Worm (Caenorhabditis elegans) whole organism, young adult: ENCODE results near the gene haao-1.
A peak's percentile ranks its signal among the peaks of the same experiment; 100 is the strongest.

Source experiments
- B0019.2 ChIP-seq: fragments of 200-800 bp; sonication (Bioruptor generic); conservative IDR thresholded peaks from 2 replicates; pipeline ENCODE4 v1.3.6; 2022; ENCODE audit warnings: missing genetic modification reagents, missing genetic modification characterization, missing compliant biosample characterization
- B0336.3 ChIP-seq: fragments of 200-800 bp; sonication (Bioruptor generic); IDR thresholded peaks from 2 replicates; pipeline ENCODE4 v1.3.6; 2022; ENCODE audit warnings: missing genetic modification characterization, missing compliant biosample characterization
- F10E7.11 ChIP-seq: sonication (generic microtip); optimal IDR thresholded peaks from 2 replicates; lab custom pipeline; 2017; ENCODE audit warnings: mild to moderate bottlenecking, missing genetic modification characterization, moderate library complexity, missing compliant biosample characterization
- F33H1.4 ChIP-seq: fragments of 200-800 bp; sonication (Bioruptor generic); IDR thresholded peaks from 2 replicates; pipeline ENCODE4 v1.3.6; 2022; ENCODE audit warnings: missing genetic modification reagents, missing genetic modification characterization, missing compliant biosample characterization
- F57A8.1 ChIP-seq: fragments of 200-800 bp; sonication (Bioruptor generic); optimal IDR thresholded peaks from 2 replicates; lab custom pipeline; 2018; ENCODE audit warnings: mild to moderate bottlenecking, missing genetic modification characterization, moderate library complexity, missing compliant biosample characterization
- F57C9.4 ChIP-seq: sonication (generic microtip); optimal IDR thresholded peaks from 2 replicates; lab custom pipeline; 2017; ENCODE audit warnings: mild to moderate bottlenecking, missing genetic modification characterization, missing compliant biosample characterization
- K12H6.12 ChIP-seq: fragments of 200-800 bp; sonication (Bioruptor generic); optimal IDR thresholded peaks from 2 replicates; lab custom pipeline; 2018; ENCODE audit warnings: mild to moderate bottlenecking, missing genetic modification characterization, missing compliant biosample characterization
- T26A5.8 ChIP-seq: sonication (generic microtip); optimal IDR thresholded peaks from 2 replicates; lab custom pipeline; 2016; ENCODE audit warnings: missing genetic modification characterization, missing compliant biosample characterization
- Y53G8AR.9 ChIP-seq: fragments of 200-800 bp; sonication (Bioruptor generic); conservative IDR thresholded peaks from 2 replicates; pipeline ENCODE4 v1.3.6; 2022; ENCODE audit warnings: missing genetic modification reagents, missing genetic modification characterization, missing compliant biosample characterization
- Y56A3A.18 ChIP-seq: fragments of 200-800 bp; sonication (Bioruptor generic); IDR thresholded peaks from 2 replicates; pipeline ENCODE4 v1.3.6; 2022; ENCODE audit warnings: missing genetic modification reagents, missing genetic modification characterization, missing compliant biosample characterization
- ZK185.1 ChIP-seq: sonication (generic microtip); optimal IDR thresholded peaks from 2 replicates; lab custom pipeline; 2016; ENCODE audit warnings: mild to moderate bottlenecking, missing genetic modification characterization, missing compliant biosample characterization; ENCODE audit not compliant: poor library complexity, severe bottlenecking
- akir-1 ChIP-seq: fragments of 200-800 bp; sonication (Bioruptor generic); optimal IDR thresholded peaks from 2 replicates; lab custom pipeline; 2018; ENCODE audit warnings: mild to moderate bottlenecking, missing genetic modification characterization, moderate library complexity, missing compliant biosample characterization
- ama-1 ChIP-seq, 3 experiments: fragments of 150-350 bp in 1 of 3; sonication (generic microtip) in 2 of 3; optimal IDR thresholded peaks; 2 replicates each; lab custom pipeline; 2014 to 2018; ENCODE audit warnings: missing biosample characterization in 2 of 3, missing genetic modification characterization in 2 of 3, missing genetic modification reagents in 2 of 3
- aptf-2 ChIP-seq: fragments of 200-800 bp; sonication (Bioruptor generic); conservative IDR thresholded peaks from 2 replicates; pipeline ENCODE4 v1.3.6; 2022; ENCODE audit warnings: missing genetic modification reagents, missing genetic modification characterization, missing compliant biosample characterization
- athp-1 ChIP-seq: sonication (generic microtip); optimal IDR thresholded peaks from 2 replicates; lab custom pipeline; 2017; ENCODE audit warnings: mild to moderate bottlenecking, missing genetic modification characterization, missing compliant biosample characterization
- attf-3 ChIP-seq: fragments of 200-800 bp; sonication (Bioruptor generic); conservative IDR thresholded peaks from 2 replicates; pipeline ENCODE4 v1.3.6; 2022; ENCODE audit warnings: missing genetic modification reagents, missing genetic modification characterization, missing compliant biosample characterization
- attf-5 ChIP-seq: fragments of 200-800 bp; sonication (Bioruptor generic); optimal IDR thresholded peaks from 2 replicates; lab custom pipeline; 2018; ENCODE audit warnings: mild to moderate bottlenecking, missing genetic modification characterization, missing compliant biosample characterization
- attf-6 ChIP-seq: fragments of 200-800 bp; sonication (Bioruptor generic); IDR thresholded peaks from 2 replicates; pipeline ENCODE4 v1.3.6; 2022; ENCODE audit warnings: missing genetic modification reagents, missing genetic modification characterization, missing compliant biosample characterization
- bed-1 ChIP-seq: fragments of 200-800 bp; sonication (Bioruptor generic); IDR thresholded peaks from 2 replicates; pipeline ENCODE4 v1.3.6; 2022; ENCODE audit warnings: missing genetic modification reagents, missing genetic modification characterization, missing compliant biosample characterization
- bed-2 ChIP-seq: fragments of 200-800 bp; sonication (Bioruptor generic); IDR thresholded peaks from 2 replicates; pipeline ENCODE4 v1.3.6; 2022; ENCODE audit warnings: missing genetic modification reagents, missing genetic modification characterization, missing compliant biosample characterization
- ccch-3 ChIP-seq: fragments of 200-800 bp; sonication (Bioruptor generic); optimal IDR thresholded peaks from 2 replicates; lab custom pipeline; 2018; ENCODE audit warnings: mild to moderate bottlenecking, missing genetic modification characterization, missing compliant biosample characterization
- cebp-1 ChIP-seq, 2 experiments: fragments of 200-800 bp in 1 of 2; sonication (Bioruptor generic) in 1 of 2; sonication (generic microtip) in 1 of 2; IDR thresholded peaks in 1 of 2; optimal IDR thresholded peaks in 1 of 2; 2 replicates each; pipeline versions ENCODE4 v1.3.6 to Lab custom; 2017 to 2022; ENCODE audit warnings: missing compliant biosample characterization in 2 of 2, missing genetic modification characterization in 2 of 2, mild to moderate bottlenecking in 1 of 2, missing genetic modification reagents in 1 of 2, moderate library complexity in 1 of 2
- ceh-100 ChIP-seq: fragments of 200-800 bp; sonication (Bioruptor generic); IDR thresholded peaks from 2 replicates; pipeline ENCODE4 v1.3.6; 2022; ENCODE audit warnings: missing genetic modification reagents, missing genetic modification characterization, missing compliant biosample characterization
- ceh-79 ChIP-seq: sonication (generic microtip); optimal IDR thresholded peaks from 2 replicates; lab custom pipeline; 2017; ENCODE audit warnings: mild to moderate bottlenecking, missing genetic modification characterization, missing compliant biosample characterization
- egl-44 ChIP-seq: fragments of 200-800 bp; sonication (Bioruptor generic); IDR thresholded peaks from 2 replicates; pipeline ENCODE4 v1.3.6; 2022; ENCODE audit warnings: missing genetic modification reagents, missing genetic modification characterization, missing compliant biosample characterization
- egrh-3 ChIP-seq: fragments of 200-800 bp; sonication (Bioruptor generic); IDR thresholded peaks from 2 replicates; pipeline ENCODE4 v1.3.6; 2022; ENCODE audit warnings: missing genetic modification reagents, missing genetic modification characterization, missing compliant biosample characterization
- ekl-4 ChIP-seq: fragments of 200-800 bp; sonication (Bioruptor generic); IDR thresholded peaks from 2 replicates; pipeline ENCODE4 v1.3.6; 2022; ENCODE audit warnings: missing genetic modification reagents, missing genetic modification characterization, missing compliant biosample characterization
- fkh-3 ChIP-seq: sonication (generic microtip); optimal IDR thresholded peaks from 2 replicates; lab custom pipeline; 2016; ENCODE audit warnings: mild to moderate bottlenecking, missing genetic modification characterization, missing compliant biosample characterization
- hlh-12 ChIP-seq: sonication (generic microtip); optimal IDR thresholded peaks from 2 replicates; lab custom pipeline; 2016; ENCODE audit warnings: missing genetic modification characterization, missing compliant biosample characterization
- hmg-20 ChIP-seq: fragments of 200-800 bp; sonication (Bioruptor generic); IDR thresholded peaks from 2 replicates; pipeline ENCODE4 v1.3.6; 2022; ENCODE audit warnings: missing genetic modification reagents, missing genetic modification characterization, missing compliant biosample characterization
- hsf-1 ChIP-seq: fragments of 200-800 bp; sonication (Bioruptor generic); IDR thresholded peaks from 2 replicates; pipeline ENCODE4 v1.3.6; 2022; ENCODE audit warnings: missing genetic modification reagents, missing genetic modification characterization, missing compliant biosample characterization
- lag-1 ChIP-seq: fragments of 200-800 bp; sonication (Bioruptor generic); IDR thresholded peaks from 2 replicates; pipeline ENCODE4 v1.3.6; 2022; ENCODE audit warnings: missing genetic modification reagents, missing genetic modification characterization, missing compliant biosample characterization
- let-607 ChIP-seq, 2 experiments: fragments of 200-800 bp in 1 of 2; sonication (Bioruptor generic) in 1 of 2; sonication (generic microtip) in 1 of 2; optimal IDR thresholded peaks; 2 replicates each; lab custom pipeline; 2016 to 2018; ENCODE audit warnings: mild to moderate bottlenecking in 2 of 2, missing compliant biosample characterization in 2 of 2, missing genetic modification characterization in 2 of 2, moderate library complexity in 2 of 2, missing genotype in 1 of 2
- lin-26 ChIP-seq: fragments of 200-800 bp; sonication (Bioruptor generic); IDR thresholded peaks from 2 replicates; pipeline ENCODE4 v1.3.6; 2022; ENCODE audit warnings: missing genetic modification reagents, missing genetic modification characterization, missing compliant biosample characterization
- lin-40 ChIP-seq: sonication (generic microtip); optimal IDR thresholded peaks from 2 replicates; lab custom pipeline; 2016; ENCODE audit warnings: missing genetic modification characterization, mild to moderate bottlenecking, missing compliant biosample characterization, missing genotype, missing genetic modification reagents
- lir-1 ChIP-seq: fragments of 200-800 bp; sonication (Bioruptor generic); conservative IDR thresholded peaks from 2 replicates; pipeline ENCODE4 v1.3.6; 2022; ENCODE audit warnings: missing genetic modification reagents, missing genetic modification characterization, missing compliant biosample characterization
- nfya-1 ChIP-seq: sonication (generic microtip); optimal IDR thresholded peaks from 2 replicates; lab custom pipeline; 2017; ENCODE audit warnings: antibody characterized with exemption, missing compliant biosample characterization, missing genetic modification characterization, borderline replicate concordance; ENCODE audit not compliant: insufficient read depth
- nhr-179 ChIP-seq: sonication (generic microtip); optimal IDR thresholded peaks from 2 replicates; lab custom pipeline; 2016; ENCODE audit warnings: mild to moderate bottlenecking, missing genetic modification characterization, missing compliant biosample characterization
- pha-4 ChIP-seq: fragments of 150-350 bp; sonication (generic microtip); optimal IDR thresholded peaks from 2 replicates; lab custom pipeline; 2014; ENCODE audit warnings: missing biosample characterization, missing genetic modification reagents, missing genetic modification characterization
- rcor-1 ChIP-seq: fragments of 200-800 bp; sonication (Bioruptor generic); IDR thresholded peaks from 2 replicates; pipeline ENCODE4 v1.3.6; 2022; ENCODE audit warnings: missing genetic modification reagents, missing genetic modification characterization, missing compliant biosample characterization
- rec-8 ChIP-seq, 2 experiments: sonication (generic microtip); optimal IDR thresholded peaks; 2 replicates each; lab custom pipeline; 2016; ENCODE audit warnings: mild to moderate bottlenecking in 2 of 2, missing genetic modification characterization in 2 of 2, missing genetic modification reagents in 2 of 2, missing genotype in 2 of 2, missing biosample characterization in 1 of 2, missing compliant biosample characterization in 1 of 2, moderate library complexity in 1 of 2
- sea-2 ChIP-seq: fragments of 200-800 bp; sonication (Bioruptor generic); IDR thresholded peaks from 2 replicates; pipeline ENCODE4 v1.3.6; 2022; ENCODE audit warnings: missing genetic modification characterization, missing compliant biosample characterization
- snpc-1.1 ChIP-seq: sonication (generic microtip); optimal IDR thresholded peaks from 2 replicates; lab custom pipeline; 2017; ENCODE audit warnings: missing genetic modification characterization, mild to moderate bottlenecking, missing compliant biosample characterization, antibody characterized with exemption, moderate library complexity, missing genotype, missing genetic modification reagents; ENCODE audit not compliant: insufficient read depth
- sptf-2 ChIP-seq: fragments of 200-800 bp; sonication (Bioruptor generic); optimal IDR thresholded peaks from 2 replicates; lab custom pipeline; 2018; ENCODE audit warnings: mild to moderate bottlenecking, missing genetic modification characterization, missing compliant biosample characterization
- unc-62 ChIP-seq: fragments of 150-350 bp; optimal IDR thresholded peaks from 2 replicates; lab custom pipeline; 2014; ENCODE audit warnings: missing biosample characterization, missing genetic modification reagents, missing genetic modification characterization
- zfh-2 ChIP-seq: fragments of 200-800 bp; sonication (Bioruptor generic); conservative IDR thresholded peaks from 2 replicates; pipeline ENCODE4 v1.3.6; 2022; ENCODE audit warnings: missing genetic modification reagents, missing genetic modification characterization, missing compliant biosample characterization
- ztf-26 ChIP-seq: sonication (generic microtip); optimal IDR thresholded peaks from 2 replicates; lab custom pipeline; 2017; ENCODE audit warnings: missing genetic modification characterization, missing compliant biosample characterization
- ztf-3 ChIP-seq: fragments of 200-800 bp; sonication (Bioruptor generic); optimal IDR thresholded peaks from 2 replicates; lab custom pipeline; 2018; ENCODE audit warnings: mild to moderate bottlenecking, missing genetic modification characterization, missing compliant biosample characterization

haao-1 gene

DNA sequence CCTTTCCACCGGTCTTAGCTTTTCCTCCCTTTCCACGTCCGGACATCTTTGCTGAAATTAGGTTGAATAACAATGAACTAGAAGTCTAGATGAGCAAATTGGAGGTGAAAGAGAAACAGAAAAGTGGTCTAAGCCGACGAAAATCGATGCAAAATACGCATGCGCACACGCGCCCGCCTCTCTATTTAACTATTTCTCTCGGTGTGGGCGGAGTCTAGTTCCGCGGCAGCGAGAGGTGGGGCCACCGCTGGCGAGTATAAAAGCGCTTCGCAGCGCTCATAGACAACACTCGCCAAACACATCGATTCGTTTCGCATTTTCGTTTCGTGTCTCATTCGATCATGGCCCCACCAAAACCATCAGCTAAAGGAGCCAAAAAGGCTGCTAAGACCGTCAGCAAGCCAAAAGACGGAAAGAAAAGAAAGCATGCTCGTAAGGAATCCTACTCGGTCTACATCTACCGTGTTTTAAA, 40.6 kb downstream of the haao-1 start, which contains the start of the genes his-35 and his-41:
his-35 (minus strand) TSS at position 51 of the 472 bp plus-strand sequence.
his-41 (plus strand) TSS at position 299 of the 472 bp plus-strand sequence.
- TF ChIP-seq B0019.2 (GFP tag; lab: Robert Waterston, UW) = no peak
- TF ChIP-seq F57C9.4 (tag; lab: Kevin White, UChicago) = no peak
- TF ChIP-seq zfh-2 (GFP tag; lab: Robert Waterston, UW) = peak; percentile 75
- peak; percentile 22 for TF ChIP-seq ZK185.1
- no peak for TF ChIP-seq Y53G8AR.9 (GFP tag; lab: Robert Waterston, UW)
- no peak for TF ChIP-seq fkh-3 (tag; lab: Kevin White, UChicago)
- TF ChIP-seq lin-40 (tag; lab: Kevin White, UChicago) = peak; percentile 63
- peak; percentile 24; the same call in 1 of the 2 replicates for TF ChIP-seq egl-44
- TF ChIP-seq akir-1 (GFP tag; lab: Kevin White, UChicago) = no peak
- no peak for TF ChIP-seq hlh-12 (tag; lab: Kevin White, UChicago)
- TF ChIP-seq sea-2 (GFP tag; lab: Robert Waterston, UW) = no peak
- no peak for TF ChIP-seq Y56A3A.18 (GFP tag; lab: Robert Waterston, UW)
- no peak for TF ChIP-seq unc-62 (GFP tag; lab: Kevin White, UChicago)
- TF ChIP-seq attf-3 (GFP tag; lab: Robert Waterston, UW) = no peak
- TF ChIP-seq rcor-1 (GFP tag; lab: Robert Waterston, UW) = no peak
- TF ChIP-seq lin-26 = no peak
- TF ChIP-seq nhr-179 (tag; lab: Kevin White, UChicago) = no peak
- no peak for TF ChIP-seq ceh-100 (GFP tag; lab: Robert Waterston, UW)
- peak; percentile 10 for TF ChIP-seq ztf-26 (tag; lab: Kevin White, UChicago)
- no peak for TF ChIP-seq attf-6 (GFP tag; lab: Robert Waterston, UW)
- peak; percentile 85 for TF ChIP-seq ama-1 (optimal IDR thresholded peaks at IDR 0.05; lab: Kevin White, UChicago)
- TF ChIP-seq ama-1 (GFP tag; optimal IDR thresholded peaks at IDR 0.05; lab: Kevin White, UChicago) = no peak
- TF ChIP-seq rec-8 (tag; optimal IDR thresholded peaks at IDR 0.05; lab: Kevin White, UChicago) = no peak
- no peak for TF ChIP-seq lir-1 (GFP tag; lab: Robert Waterston, UW)
- no peak for TF ChIP-seq T26A5.8 (tag; lab: Kevin White, UChicago)
- TF ChIP-seq egrh-3 (GFP tag; lab: Robert Waterston, UW) = no peak
- TF ChIP-seq let-607 (tag; optimal IDR thresholded peaks at IDR 0.05; lab: Kevin White, UChicago) = no peak
- TF ChIP-seq attf-5 = peak; percentile 50
- TF ChIP-seq ceh-79 (tag; lab: Kevin White, UChicago) = no peak
- no peak for TF ChIP-seq ccch-3 (GFP tag; lab: Kevin White, UChicago)
- no peak for TF ChIP-seq ekl-4
- TF ChIP-seq ztf-3 (GFP tag; lab: Kevin White, UChicago) = no peak
- TF ChIP-seq bed-1 (GFP tag; lab: Robert Waterston, UW) = no peak
- TF ChIP-seq lag-1 (GFP tag; lab: Robert Waterston, UW) = no peak
- no peak for TF ChIP-seq F10E7.11 (tag; lab: Kevin White, UChicago)
- no peak for TF ChIP-seq cebp-1 (GFP tag; IDR thresholded peaks at IDR 0.05; lab: Robert Waterston, UW)
- TF ChIP-seq cebp-1 (tag; optimal IDR thresholded peaks at IDR 0.05; lab: Kevin White, UChicago) = peak; percentile 54
- TF ChIP-seq nfya-1 (tag; lab: Kevin White, UChicago) = no peak
- no peak for TF ChIP-seq snpc-1.1 (tag; lab: Kevin White, UChicago)
- no peak for TF ChIP-seq F57A8.1 (GFP tag; lab: Kevin White, UChicago)
- no peak for TF ChIP-seq bed-2 (GFP tag; lab: Robert Waterston, UW)
- no peak for TF ChIP-seq athp-1 (tag; lab: Kevin White, UChicago)
- no peak for TF ChIP-seq sptf-2 (GFP tag; lab: Kevin White, UChicago)
- no peak for TF ChIP-seq pha-4 (tag; lab: Kevin White, UChicago)
- peak; percentile 66 for TF ChIP-seq K12H6.12 (tag; lab: Kevin White, UChicago)
- TF ChIP-seq F33H1.4 (GFP tag; lab: Robert Waterston, UW) = no peak
- TF ChIP-seq hsf-1 (GFP tag; lab: Robert Waterston, UW) = no peak
- TF ChIP-seq hmg-20 = no peak
- no peak for TF ChIP-seq B0336.3 (GFP tag; lab: Robert Waterston, UW)
- no peak for TF ChIP-seq aptf-2 (GFP tag; lab: Robert Waterston, UW)
